Worm (Caenorhabditis elegans): ENCODE measurements around the gene K04A8.1.

DNA sequence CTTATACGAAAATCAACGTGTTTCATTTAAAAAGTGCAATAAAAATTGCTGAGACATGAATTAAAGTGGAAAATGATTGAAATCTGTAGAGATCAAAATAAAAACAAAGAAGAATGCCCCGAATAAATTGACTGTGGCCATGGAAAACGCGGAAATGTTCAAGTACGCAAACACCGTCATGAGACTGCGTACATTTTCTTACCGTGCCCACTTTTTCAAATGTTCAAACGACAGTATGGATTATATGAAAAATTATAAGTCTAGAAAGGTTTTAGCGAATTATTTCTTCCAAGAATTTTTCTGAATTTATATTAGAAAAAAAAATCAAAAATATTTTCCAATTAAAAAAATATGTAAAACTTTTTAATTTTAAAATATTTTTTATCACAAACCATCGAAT lies 45.4 kb downstream of the K04A8.1 start:
- TF ChIP-seq unc-130 (GFP tag; optimal IDR thresholded peaks at IDR 0.05) (no peak), zim-3 (tag; optimal IDR thresholded peaks at IDR 0.05) (no peak), unc-62 (GFP tag; optimal IDR thresholded peaks at IDR 0.05) (no peak), xnd-1 (tag; optimal IDR thresholded peaks at IDR 0.05) (peak; percentile 71), bed-2 (GFP tag; IDR thresholded peaks at IDR 0.05) (no peak), sea-2 (GFP tag; IDR thresholded peaks at IDR 0.05) (no peak), F49E8.2 (tag; optimal IDR thresholded peaks at IDR 0.05; ENCODE audit: insufficient read depth) (peak; percentile 0), B0019.2 (GFP tag; conservative IDR thresholded peaks at IDR 0.05) (0 out of 2 replicates have a peak, but pooled peaks have one; percentile 15)
